Fruit fly (Drosophila melanogaster) whole organism, embryonic: Measurements from ENCODE around the gene CG44094.

Source experiments
- B-H1 ChIP-seq: fragments of 200-800 bp; sonication (Bioruptor generic); IDR thresholded peaks from 3 replicates; pipeline ENCODE4 v1.3.6; 2022; ENCODE audit warnings: missing biosample characterization, missing genetic modification characterization
- CG10209 ChIP-seq: fragments of 200-800 bp; sonication (Bioruptor generic); optimal IDR thresholded peaks from 3 replicates; lab custom pipeline; 2017; ENCODE audit warnings: missing biosample characterization, mild to moderate bottlenecking, missing genetic modification characterization, missing genetic modification reagents
- CG10431 ChIP-seq: fragments of 200-800 bp; sonication (Bioruptor generic); optimal IDR thresholded peaks from 3 replicates; lab custom pipeline; 2018; ENCODE audit warnings: missing biosample characterization, mild to moderate bottlenecking, missing genetic modification characterization
- CG10959 ChIP-seq: fragments of 200-800 bp; sonication (Bioruptor generic); IDR thresholded peaks from 2 replicates; pipeline ENCODE4 v1.3.6; 2022; ENCODE audit warnings: missing biosample characterization, missing genetic modification characterization
- CG11696 ChIP-seq: fragments of 200-800 bp; sonication (Bioruptor generic); IDR thresholded peaks from 2 replicates; pipeline ENCODE4 v1.3.6; 2022; ENCODE audit warnings: missing biosample characterization, missing genetic modification characterization
- CG13287 ChIP-seq: fragments of 200-800 bp; sonication (Bioruptor generic); IDR thresholded peaks from 2 replicates; pipeline ENCODE4 v1.3.6; 2022; ENCODE audit warnings: missing biosample characterization, missing genetic modification characterization; ENCODE audit not compliant: partially characterized antibody
- CG14050 ChIP-seq: fragments of 200-800 bp; sonication (Bioruptor generic); IDR thresholded peaks from 3 replicates; pipeline ENCODE4 v1.3.6; 2022; ENCODE audit warnings: missing biosample characterization, missing genetic modification characterization
- CG15269 ChIP-seq: fragments of 200-800 bp; sonication (Bioruptor generic); optimal IDR thresholded peaks from 2 replicates; lab custom pipeline; 2018; ENCODE audit warnings: missing biosample characterization, mild to moderate bottlenecking, missing genetic modification characterization, moderate library complexity
- CG1529 ChIP-seq: fragments of 200-800 bp; sonication (Bioruptor generic); optimal IDR thresholded peaks from 3 replicates; lab custom pipeline; 2018; ENCODE audit warnings: missing biosample characterization, missing genetic modification characterization
- CG15479 ChIP-seq: fragments of 200-800 bp; sonication (Bioruptor generic); optimal IDR thresholded peaks from 3 replicates; lab custom pipeline; 2019; ENCODE audit warnings: missing biosample characterization, mild to moderate bottlenecking, missing genetic modification characterization, moderate library complexity
- CG2202 ChIP-seq: fragments of 200-800 bp; sonication (Bioruptor generic); optimal IDR thresholded peaks from 2 replicates; lab custom pipeline; 2018; ENCODE audit warnings: missing biosample characterization, mild to moderate bottlenecking, missing genetic modification characterization
- CG33557 ChIP-seq: fragments of 200-800 bp; sonication (Bioruptor generic); optimal IDR thresholded peaks from 2 replicates; lab custom pipeline; 2019; ENCODE audit warnings: missing biosample characterization, mild to moderate bottlenecking, missing genetic modification characterization, moderate library complexity
- CG34224 ChIP-seq: fragments of 200-800 bp; sonication (Bioruptor generic); IDR thresholded peaks from 3 replicates; pipeline ENCODE4 v1.3.6; 2022; ENCODE audit warnings: missing biosample characterization, missing genetic modification characterization; ENCODE audit not compliant: partially characterized antibody
- CG43689 ChIP-seq: fragments of 200-800 bp; sonication (Bioruptor generic); IDR thresholded peaks from 2 replicates; pipeline ENCODE4 v1.3.6; 2022; ENCODE audit warnings: missing biosample characterization, missing genetic modification characterization
- CG6175 ChIP-seq: fragments of 200-800 bp; sonication (Bioruptor generic); IDR thresholded peaks from 3 replicates; pipeline ENCODE4 v1.3.6; 2022; ENCODE audit warnings: missing biosample characterization, missing genetic modification characterization
- CG7357 ChIP-seq: fragments of 200-800 bp; sonication (Bioruptor generic); IDR thresholded peaks from 3 replicates; pipeline ENCODE4 v1.3.6; 2022; ENCODE audit warnings: missing biosample characterization, missing genetic modification characterization
- CG7372 ChIP-seq: fragments of 200-800 bp; sonication (Bioruptor generic); IDR thresholded peaks from 2 replicates; pipeline ENCODE4 v1.3.6; 2022; ENCODE audit warnings: missing biosample characterization, missing genetic modification characterization
- CG7987 ChIP-seq: fragments of 200-800 bp; sonication (Bioruptor generic); optimal IDR thresholded peaks from 2 replicates; lab custom pipeline; 2018; ENCODE audit warnings: missing biosample characterization, mild to moderate bottlenecking, missing genetic modification characterization, moderate library complexity
- CG8359 ChIP-seq: fragments of 200-800 bp; sonication (Bioruptor generic); optimal IDR thresholded peaks from 2 replicates; lab custom pipeline; 2017; ENCODE audit warnings: missing biosample characterization, mild to moderate bottlenecking, missing genetic modification characterization, borderline replicate concordance
- CG9437 ChIP-seq: fragments of 200-800 bp; sonication (Bioruptor generic); optimal IDR thresholded peaks from 2 replicates; lab custom pipeline; 2018; ENCODE audit warnings: missing biosample characterization, mild to moderate bottlenecking, missing genetic modification characterization
- D19A ChIP-seq: fragments of 200-800 bp; optimal IDR thresholded peaks from 3 replicates; lab custom pipeline; 2019; ENCODE audit warnings: missing biosample characterization, mild to moderate bottlenecking, missing genetic modification characterization, moderate library complexity
- Doc2 ChIP-seq: fragments of 200-800 bp; sonication (Bioruptor generic); IDR thresholded peaks from 2 replicates; pipeline ENCODE4 v1.3.6; 2022; ENCODE audit warnings: missing biosample characterization, missing genetic modification characterization
- Dref ChIP-seq: fragments of 200-800 bp; sonication (Bioruptor generic); IDR thresholded peaks from 2 replicates; pipeline ENCODE4 v1.3.6; 2022; ENCODE audit warnings: missing biosample characterization, missing genetic modification characterization
- E2f1 ChIP-seq: fragments of 200-800 bp; sonication (Bioruptor generic); IDR thresholded peaks from 2 replicates; pipeline ENCODE4 v1.3.6; 2022; ENCODE audit warnings: missing biosample characterization, missing genetic modification characterization
- Gsc ChIP-seq: fragments of 200-800 bp; sonication (Bioruptor generic); IDR thresholded peaks from 2 replicates; pipeline ENCODE4 v1.3.6; 2022; ENCODE audit warnings: missing biosample characterization, missing genetic modification characterization
- Lim3 ChIP-seq: fragments of 200-800 bp; sonication (Bioruptor generic); IDR thresholded peaks from 2 replicates; pipeline ENCODE4 v1.3.6; 2022; ENCODE audit warnings: missing biosample characterization, missing genetic modification characterization
- NfI ChIP-seq: fragments of 200-800 bp; sonication (Bioruptor generic); optimal IDR thresholded peaks from 3 replicates; lab custom pipeline; 2018; ENCODE audit warnings: missing biosample characterization, mild to moderate bottlenecking, missing genetic modification characterization, moderate library complexity
- Ptx1 ChIP-seq: fragments of 200-800 bp; sonication (Bioruptor generic); IDR thresholded peaks from 2 replicates; pipeline ENCODE4 v1.3.6; 2022; ENCODE audit warnings: missing biosample characterization, missing genetic modification characterization
- Sry-δ ChIP-seq: fragments of 200-800 bp; sonication (Bioruptor generic); optimal IDR thresholded peaks from 2 replicates; lab custom pipeline; 2016; ENCODE audit warnings: missing biosample characterization, missing genetic modification characterization
- Vsx1 ChIP-seq: fragments of 200-800 bp; sonication (Bioruptor generic); optimal IDR thresholded peaks from 2 replicates; lab custom pipeline; 2017; ENCODE audit warnings: missing biosample characterization, mild to moderate bottlenecking, missing genetic modification characterization, missing genetic modification reagents
- abd-A ChIP-seq: fragments of 200-800 bp; sonication (Bioruptor generic); optimal IDR thresholded peaks from 3 replicates; lab custom pipeline; 2019; ENCODE audit warnings: missing biosample characterization, mild to moderate bottlenecking, missing genetic modification characterization, moderate library complexity
- ac ChIP-seq: fragments of 200-800 bp; sonication (Bioruptor generic); optimal IDR thresholded peaks from 3 replicates; lab custom pipeline; 2017; ENCODE audit warnings: missing biosample characterization, mild to moderate bottlenecking, missing genetic modification characterization
- amos ChIP-seq: fragments of 200-800 bp; sonication (Bioruptor generic); IDR thresholded peaks from 2 replicates; pipeline ENCODE4 v1.3.6; 2022; ENCODE audit warnings: missing biosample characterization, missing genetic modification characterization; ENCODE audit not compliant: partially characterized antibody
- az2 ChIP-seq: fragments of 200-800 bp; sonication (Bioruptor generic); optimal IDR thresholded peaks from 3 replicates; lab custom pipeline; 2016; ENCODE audit warnings: missing biosample characterization, missing genetic modification characterization
- bowl ChIP-seq: fragments of 200-800 bp; sonication (Bioruptor generic); IDR thresholded peaks from 2 replicates; pipeline ENCODE4 v1.3.6; 2022; ENCODE audit warnings: missing biosample characterization, missing genetic modification characterization
- caup ChIP-seq: fragments of 200-800 bp; sonication (Bioruptor generic); optimal IDR thresholded peaks from 3 replicates; lab custom pipeline; 2017; ENCODE audit warnings: missing biosample characterization, mild to moderate bottlenecking, missing genetic modification characterization, moderate library complexity; ENCODE audit not compliant: severe bottlenecking
- croc ChIP-seq: fragments of 200-800 bp; sonication (Bioruptor generic); conservative IDR thresholded peaks from 3 replicates; pipeline ENCODE4 v1.3.6; 2022; ENCODE audit warnings: missing biosample characterization, missing genetic modification characterization
- crp ChIP-seq, 2 experiments: fragments of 200-800 bp; sonication (Bioruptor generic); optimal IDR thresholded peaks; 2 replicates in 1 of 2; 3 replicates in 1 of 2; lab custom pipeline; 2017; ENCODE audit warnings: missing biosample characterization in 2 of 2, missing genetic modification characterization in 2 of 2, mild to moderate bottlenecking in 1 of 2, moderate library complexity in 1 of 2
- cwo ChIP-seq: fragments of 200-800 bp; sonication (Bioruptor generic); optimal IDR thresholded peaks from 3 replicates; lab custom pipeline; 2017; ENCODE audit warnings: missing biosample characterization, missing genetic modification characterization, mild to moderate bottlenecking, moderate library complexity, missing genetic modification reagents
- dm ChIP-seq: fragments of 200-800 bp; sonication (Bioruptor generic); optimal IDR thresholded peaks from 3 replicates; lab custom pipeline; 2016; ENCODE audit warnings: missing biosample characterization, missing genetic modification characterization
- ham ChIP-seq: fragments of 200-800 bp; sonication (Bioruptor generic); IDR thresholded peaks from 2 replicates; pipeline ENCODE4 v1.3.6; 2022; ENCODE audit warnings: missing biosample characterization, missing genetic modification characterization
- hb ChIP-seq: fragments of 200-800 bp; sonication (Bioruptor generic); IDR thresholded peaks from 3 replicates; pipeline ENCODE4 v1.3.6; 2022; ENCODE audit warnings: missing biosample characterization, missing genetic modification characterization; ENCODE audit not compliant: partially characterized antibody
- hbn ChIP-seq: fragments of 200-800 bp; sonication (Bioruptor generic); IDR thresholded peaks from 2 replicates; pipeline ENCODE4 v1.3.6; 2022; ENCODE audit warnings: missing biosample characterization, missing genetic modification characterization; ENCODE audit not compliant: partially characterized antibody
- insv ChIP-seq, 2 experiments: fragments of 200-800 bp; sonication (Bioruptor generic); optimal IDR thresholded peaks; 3 replicates each; lab custom pipeline; 2016 to 2018; ENCODE audit warnings: missing biosample characterization in 2 of 2, missing genetic modification characterization in 2 of 2
- inv ChIP-seq: fragments of 200-800 bp; sonication (Bioruptor generic); IDR thresholded peaks from 2 replicates; pipeline ENCODE4 v1.3.6; 2022; ENCODE audit warnings: missing biosample characterization, missing genetic modification characterization; ENCODE audit not compliant: partially characterized antibody
- luna ChIP-seq: fragments of 200-800 bp; sonication (Bioruptor generic); optimal IDR thresholded peaks from 2 replicates; lab custom pipeline; 2016; ENCODE audit warnings: missing biosample characterization, missing genetic modification characterization
- pb ChIP-seq: fragments of 200-800 bp; sonication (Bioruptor generic); optimal IDR thresholded peaks from 3 replicates; lab custom pipeline; 2016; ENCODE audit warnings: missing biosample characterization, missing genetic modification characterization
- ro ChIP-seq: fragments of 200-800 bp; sonication (Bioruptor generic); IDR thresholded peaks from 2 replicates; pipeline ENCODE4 v1.3.6; 2022; ENCODE audit warnings: missing biosample characterization, missing genetic modification characterization
- shn ChIP-seq: fragments of 200-800 bp; sonication (Bioruptor generic); optimal IDR thresholded peaks from 3 replicates; lab custom pipeline; 2016; ENCODE audit warnings: missing biosample characterization, missing genetic modification characterization
- sisA ChIP-seq: fragments of 200-800 bp; sonication (Bioruptor generic); IDR thresholded peaks from 2 replicates; pipeline ENCODE4 v1.3.6; 2022; ENCODE audit warnings: missing biosample characterization, missing genetic modification characterization

The CG44094 gene

DNA sequence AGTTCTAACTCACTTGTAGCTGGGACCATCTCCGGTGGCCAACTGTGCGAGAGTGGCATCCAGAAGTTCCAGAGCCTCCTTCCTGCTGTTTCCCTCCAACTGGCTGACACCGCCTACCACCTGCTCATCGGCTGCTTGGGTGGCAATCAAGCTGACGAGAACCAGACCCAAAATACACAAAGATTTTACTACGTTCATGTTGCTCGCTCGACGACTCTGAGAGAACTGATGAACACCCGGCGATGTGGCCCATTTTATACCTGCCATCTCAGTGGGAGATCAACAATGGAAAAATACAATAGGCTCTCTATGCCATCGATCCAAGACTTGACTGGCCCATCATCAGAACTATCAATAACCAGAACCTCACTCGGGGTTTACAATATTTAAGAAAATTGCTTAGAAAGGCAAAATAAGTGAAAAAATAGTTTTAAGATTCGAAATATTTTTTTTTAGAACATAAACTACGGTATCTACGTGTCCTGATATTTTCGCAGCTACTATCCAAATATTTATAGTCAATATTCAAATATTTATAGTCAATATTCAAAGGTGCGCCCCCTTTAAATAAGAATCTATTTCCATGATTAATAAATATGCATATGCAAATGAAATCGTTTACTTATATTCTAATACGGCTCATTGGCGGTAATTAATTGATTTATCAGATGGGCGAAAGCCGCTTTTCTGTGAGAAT is 6.9 kb downstream of the CG44094 start, which contains the start of gene Cys (continued):
- TF ChIP-seq CG7372 (GFP tag; lab: Robert Waterston, UW) (no peak), B-H1 (GFP tag; lab: Robert Waterston, UW) (no peak), D19A (no peak), CG11696 (GFP tag; lab: Robert Waterston, UW) (no peak), amos (peak; percentile 26; the same call in 1 of the 2 replicates), Ptx1 (no peak), CG10431 (GFP tag; lab: Kevin White, UChicago) (no peak), CG34224 (GFP tag; lab: Robert Waterston, UW) (no peak; the same call in 2 of the 3 replicates), CG10209 (GFP tag; lab: Kevin White, UChicago) (no peak), CG2202 (no peak), shn (GFP tag; lab: Kevin White, UChicago) (no peak), CG13287 (no peak; the same call in 1 of the 2 replicates), Dref (no peak), CG33557 (GFP tag; lab: Kevin White, UChicago) (no peak), abd-A (tag; lab: Kevin White, UChicago) (peak; percentile 31), crp (GFP tag; optimal IDR thresholded peaks at IDR 0.05; lab: Kevin White, UChicago) (no peak), inv (GFP tag; lab: Robert Waterston, UW) (no peak), CG15269 (tag; lab: Kevin White, UChicago) (no peak), Doc2 (GFP tag; lab: Robert Waterston, UW) (no peak), dm (GFP tag; lab: Kevin White, UChicago) (no peak), ac (GFP tag; lab: Kevin White, UChicago) (peak; percentile 42), E2f1 (no peak), bowl (no peak), cwo (GFP tag; lab: Kevin White, UChicago) (no peak), Lim3 (GFP tag; lab: Robert Waterston, UW) (no peak), CG7357 (no peak), croc (GFP tag; lab: Robert Waterston, UW) (no peak), CG43689 (GFP tag; lab: Robert Waterston, UW) (no peak), luna (GFP tag; lab: Kevin White, UChicago) (peak; percentile 34), Gsc (GFP tag; lab: Robert Waterston, UW) (no peak), az2 (GFP tag; lab: Kevin White, UChicago) (no peak), Sry-δ (GFP tag; lab: Kevin White, UChicago) (no peak), CG1529 (GFP tag; lab: Kevin White, UChicago) (no peak), CG9437 (GFP tag; lab: Kevin White, UChicago) (no peak), CG6175 (no peak), hbn (no peak), CG8359 (no peak), pb (GFP tag; lab: Kevin White, UChicago) (no peak), CG10959 (GFP tag; lab: Robert Waterston, UW) (no peak), Vsx1 (peak; percentile 38), sisA (GFP tag; lab: Robert Waterston, UW) (no peak), hb (GFP tag; lab: Robert Waterston, UW) (no peak), CG7987 (GFP tag; lab: Kevin White, UChicago) (no peak), CG15479 (no peak), insv (GFP tag; optimal IDR thresholded peaks at IDR 0.05; lab: Kevin White, UChicago) (no peak), ro (GFP tag; lab: Robert Waterston, UW) (no peak), NfI (GFP tag; lab: Kevin White, UChicago) (peak; percentile 13), caup (GFP tag; lab: Kevin White, UChicago) (no peak), CG14050 (GFP tag; lab: Robert Waterston, UW) (no peak), ham (no peak)
